Worm (Caenorhabditis elegans): ENCODE results near the gene K02E2.11.

K02E2.11 gene

ce11 chrV:20423428-20423827 is 40.3 kb downstream of the K02E2.11 start (continued):
- TF ChIP-seq skn-1 (tag; optimal IDR thresholded peaks at IDR 0.05) (no peak), nhr-237 (tag; optimal IDR thresholded peaks at IDR 0.05) (no peak), hlh-4 (tag; optimal IDR thresholded peaks at IDR 0.05) (no peak), elt-3 (tag; optimal IDR thresholded peaks at IDR 0.05) (peak in 1 of 6 experiments; percentile 4), dsc-1 (tag; optimal IDR thresholded peaks at IDR 0.05) (no peak), nhr-20 (tag; optimal IDR thresholded peaks at IDR 0.05) (no peak), lin-14 (GFP tag; optimal IDR thresholded peaks at IDR 0.05) (peak; percentile 11), tbx-2 (tag; optimal IDR thresholded peaks at IDR 0.05) (no peak), lin-13 (GFP tag; optimal IDR thresholded peaks at IDR 0.05) (no peak), vab-15 (tag; optimal IDR thresholded peaks at IDR 0.05) (no peak), mef-2 (tag; optimal IDR thresholded peaks at IDR 0.05) (no peak), aha-1 (tag; optimal IDR thresholded peaks at IDR 0.05) (no peak)

ce11 chrV:20424229-20425182 is 41.4 kb downstream of the K02E2.11 start:
- TF ChIP-seq fkh-10 (GFP tag; optimal IDR thresholded peaks at IDR 0.05) (no peak), hpl-2 (GFP tag; optimal IDR thresholded peaks at IDR 0.05) (no peak), efl-1 (optimal IDR thresholded peaks at IDR 0.05) (peak; percentile 91 to 98), efl-1 (GFP tag; optimal IDR thresholded peaks at IDR 0.05 in 1 of 2) (peak; percentile 91 to 99), zip-4 (GFP tag; optimal IDR thresholded peaks at IDR 0.05) (no peak), fkh-4 (tag; optimal IDR thresholded peaks at IDR 0.05; ENCODE audit: borderline replicate concordance) (peak; percentile 73), ceh-8 (GFP tag; optimal IDR thresholded peaks at IDR 0.05) (peak; percentile 12), ceh-63 (GFP tag; optimal IDR thresholded peaks at IDR 0.05) (no peak), tlp-1 (tag; optimal IDR thresholded peaks at IDR 0.05) (no peak), nhr-47 (tag; optimal IDR thresholded peaks at IDR 0.05) (peak; percentile 71), ceh-82 (tag; optimal IDR thresholded peaks at IDR 0.05) (peak; percentile 5 to 68 (median 14)), lin-15B (tag; optimal IDR thresholded peaks at IDR 0.05) (peak; percentile 24), nhr-90 (tag; optimal IDR thresholded peaks at IDR 0.05; ENCODE audit: poor library complexity) (peak; percentile 64), nhr-20 (tag; optimal IDR thresholded peaks at IDR 0.05) (peak; percentile 90), vab-15 (tag; optimal IDR thresholded peaks at IDR 0.05) (peak; percentile 5), fkh-8 (tag; optimal IDR thresholded peaks at IDR 0.05) (peak; percentile 66), dsc-1 (tag; optimal IDR thresholded peaks at IDR 0.05) (peak; percentile 91), tbx-2 (tag; optimal IDR thresholded peaks at IDR 0.05) (peak; percentile 68), aly-2 (tag; optimal IDR thresholded peaks at IDR 0.05) (no peak), irx-1 (tag; optimal IDR thresholded peaks at IDR 0.05) (peak; percentile 83), ceh-88 (GFP tag; IDR thresholded peaks at IDR 0.05) (no peak), efl-3 (GFP tag; optimal IDR thresholded peaks at IDR 0.05) (no peak), rnt-1 (tag; optimal IDR thresholded peaks at IDR 0.05) (peak; percentile 92), blmp-1 (tag; optimal IDR thresholded peaks at IDR 0.05) (peak; percentile 64), xbp-1 (tag; optimal IDR thresholded peaks at IDR 0.05) (peak; percentile 64), mdl-1 (tag; optimal IDR thresholded peaks at IDR 0.05) (peak in 1 of 2 experiments; percentile 64), unc-86 (tag; optimal IDR thresholded peaks at IDR 0.05) (peak; percentile 52), ceh-90 (tag; optimal IDR thresholded peaks at IDR 0.05) (peak; percentile 88), mep-1 (tag; optimal IDR thresholded peaks at IDR 0.05) (peak; percentile 62), snu-23 (GFP tag; optimal IDR thresholded peaks at IDR 0.05) (peak; percentile 61), mef-2 (tag; optimal IDR thresholded peaks at IDR 0.05) (no peak), pqm-1 (tag; optimal IDR thresholded peaks at IDR 0.05) (no peak), ztf-11 (tag; optimal IDR thresholded peaks at IDR 0.05) (peak in 1 of 2 experiments; percentile 70), aha-1 (tag; optimal IDR thresholded peaks at IDR 0.05) (no peak), egl-27 (tag; optimal IDR thresholded peaks at IDR 0.05) (no peak), nhr-71 (tag; optimal IDR thresholded peaks at IDR 0.05) (peak; percentile 77), ama-1 (optimal IDR thresholded peaks at IDR 0.05) (no peak), pag-3 (tag; optimal IDR thresholded peaks at IDR 0.05; ENCODE audit: borderline replicate concordance, insufficient read depth) (no peak), mab-9 (GFP tag; IDR thresholded peaks at IDR 0.05) (no peak), lin-14 (GFP tag; optimal IDR thresholded peaks at IDR 0.05) (peak; percentile 87), C16A3.4 (tag; optimal IDR thresholded peaks at IDR 0.05) (peak; percentile 31), ztf-4 (tag; optimal IDR thresholded peaks at IDR 0.05) (no peak), sox-4 (tag; optimal IDR thresholded peaks at IDR 0.05) (peak; percentile 60)
